Worm (Caenorhabditis elegans) whole organism, L3 larva: ENCODE measurements around the gene vha-8.

Experiments
- R02D3.7 ChIP-seq: fragments of 150-350 bp; optimal IDR thresholded peaks from 2 replicates; lab custom pipeline; 2014; ENCODE audit warnings: missing biosample characterization, missing genetic modification characterization
- ama-1 ChIP-seq: fragments of 150-350 bp; optimal IDR thresholded peaks from 2 replicates; lab custom pipeline; 2018
- ceh-9 ChIP-seq: sonication (generic microtip); optimal IDR thresholded peaks from 2 replicates; lab custom pipeline; 2018; ENCODE audit warnings: missing biosample characterization, missing genetic modification characterization
- egl-5 ChIP-seq: fragments of 150-350 bp; optimal IDR thresholded peaks from 2 replicates; lab custom pipeline; 2017; ENCODE audit warnings: missing biosample characterization, missing genetic modification reagents, missing genetic modification characterization, inconsistent platforms
- elt-1 ChIP-seq: fragments of 150-350 bp; optimal IDR thresholded peaks from 2 replicates; lab custom pipeline; 2014; ENCODE audit warnings: missing biosample characterization, missing genetic modification characterization
- elt-2 ChIP-seq: sonication (generic microtip); optimal IDR thresholded peaks from 2 replicates; lab custom pipeline; 2016; ENCODE audit warnings: missing genetic modification reagents, mild to moderate bottlenecking, missing genetic modification characterization, missing compliant biosample characterization
- elt-3 ChIP-seq, 3 experiments: fragments of 150-350 bp in 1 of 3; sonication (generic microtip) in 2 of 3; optimal IDR thresholded peaks; 2 replicates in 2 of 3; 4 replicates in 1 of 3; lab custom pipeline; 2014 to 2017; ENCODE audit warnings: missing biosample characterization in 3 of 3, missing genetic modification characterization in 3 of 3
- fkh-10 ChIP-seq: sonication (generic microtip); optimal IDR thresholded peaks from 2 replicates; lab custom pipeline; 2017; ENCODE audit warnings: missing biosample characterization, missing genetic modification reagents, missing genetic modification characterization
- fkh-2 ChIP-seq: fragments of 150-350 bp; optimal IDR thresholded peaks from 2 replicates; lab custom pipeline; 2014; ENCODE audit warnings: missing biosample characterization, missing genetic modification reagents, missing genetic modification characterization
- fos-1 ChIP-seq: fragments of 150-350 bp; optimal IDR thresholded peaks from 2 replicates; lab custom pipeline; 2014; ENCODE audit warnings: missing biosample characterization, missing genetic modification characterization
- hmg-11 ChIP-seq: sonication (generic microtip); optimal IDR thresholded peaks from 2 replicates; lab custom pipeline; 2016; ENCODE audit warnings: missing genetic modification characterization, missing compliant biosample characterization
- lin-15B ChIP-seq: fragments of 150-350 bp; optimal IDR thresholded peaks from 2 replicates; lab custom pipeline; 2014; ENCODE audit warnings: missing biosample characterization, missing genetic modification characterization
- lsy-12 ChIP-seq: sonication (generic microtip); optimal IDR thresholded peaks from 2 replicates; lab custom pipeline; 2016; ENCODE audit warnings: mild to moderate bottlenecking, missing genetic modification characterization, missing compliant biosample characterization
- mdl-1 ChIP-seq: fragments of 150-350 bp; optimal IDR thresholded peaks from 2 replicates; lab custom pipeline; 2014; ENCODE audit warnings: missing biosample characterization, missing genetic modification characterization
- mml-1 ChIP-seq: fragments of 150-350 bp; sonication (generic microtip); optimal IDR thresholded peaks from 3 replicates; lab custom pipeline; 2014; ENCODE audit warnings: missing biosample characterization, missing genetic modification characterization
- nfya-1 ChIP-seq: sonication (generic microtip); optimal IDR thresholded peaks from 2 replicates; lab custom pipeline; 2017; ENCODE audit warnings: missing genetic modification characterization, mild to moderate bottlenecking, missing compliant biosample characterization, antibody characterized with exemption, moderate library complexity; ENCODE audit not compliant: insufficient read depth
- nhr-11 ChIP-seq: fragments of 150-350 bp; optimal IDR thresholded peaks from 2 replicates; lab custom pipeline; 2014; ENCODE audit warnings: missing biosample characterization, missing genetic modification characterization
- nhr-12 ChIP-seq: fragments of 150-350 bp; optimal IDR thresholded peaks from 2 replicates; lab custom pipeline; 2014; ENCODE audit warnings: missing biosample characterization, missing genetic modification characterization
- nhr-23 ChIP-seq: fragments of 150-350 bp; optimal IDR thresholded peaks from 2 replicates; lab custom pipeline; 2014; ENCODE audit warnings: missing biosample characterization, missing genetic modification reagents, missing genetic modification characterization
- nhr-237 ChIP-seq: fragments of 150-350 bp; optimal IDR thresholded peaks from 2 replicates; lab custom pipeline; 2014; ENCODE audit warnings: missing biosample characterization, missing genetic modification characterization
- nhr-25 ChIP-seq: sonication (generic microtip); optimal IDR thresholded peaks from 2 replicates; lab custom pipeline; 2017; ENCODE audit warnings: missing biosample characterization, missing genetic modification characterization
- nhr-28 ChIP-seq: fragments of 150-350 bp; optimal IDR thresholded peaks from 2 replicates; lab custom pipeline; 2014; ENCODE audit warnings: missing biosample characterization, missing genetic modification characterization
- nhr-43 ChIP-seq: sonication (generic microtip); optimal IDR thresholded peaks from 2 replicates; lab custom pipeline; 2016; ENCODE audit warnings: mild to moderate bottlenecking, missing genetic modification characterization, missing compliant biosample characterization; ENCODE audit not compliant: poor library complexity, severe bottlenecking
- nhr-67 ChIP-seq: fragments of 150-350 bp; optimal IDR thresholded peaks from 2 replicates; lab custom pipeline; 2014; ENCODE audit warnings: missing biosample characterization, missing genetic modification characterization
- nhr-76 ChIP-seq: fragments of 150-350 bp; sonication (generic microtip); optimal IDR thresholded peaks from 5 replicates; lab custom pipeline; 2014; ENCODE audit warnings: missing biosample characterization, missing genetic modification characterization
- nhr-77 ChIP-seq: fragments of 150-350 bp; optimal IDR thresholded peaks from 2 replicates; lab custom pipeline; 2014; ENCODE audit warnings: missing biosample characterization, missing genetic modification characterization
- pha-4 ChIP-seq: fragments of 150-350 bp; optimal IDR thresholded peaks from 2 replicates; lab custom pipeline; 2014; ENCODE audit warnings: missing biosample characterization, missing genetic modification reagents, missing genetic modification characterization
- pqm-1 ChIP-seq: fragments of 150-350 bp; optimal IDR thresholded peaks from 2 replicates; lab custom pipeline; 2017; ENCODE audit warnings: missing biosample characterization, missing genetic modification characterization, inconsistent platforms
- sea-2 ChIP-seq: fragments of 150-350 bp; sonication (generic microtip); optimal IDR thresholded peaks from 4 replicates; lab custom pipeline; 2014; ENCODE audit warnings: missing biosample characterization, missing genetic modification reagents, missing genetic modification characterization
- snpc-4 ChIP-seq: fragments of 150-350 bp; optimal IDR thresholded peaks from 2 replicates; lab custom pipeline; 2014; ENCODE audit warnings: missing biosample characterization, missing genetic modification characterization
- tbx-2 ChIP-seq: sonication (generic microtip); optimal IDR thresholded peaks from 2 replicates; lab custom pipeline; 2016; ENCODE audit warnings: mild to moderate bottlenecking, missing genetic modification characterization, missing compliant biosample characterization
- unc-39 ChIP-seq: sonication (generic microtip); optimal IDR thresholded peaks from 4 replicates; lab custom pipeline; 2017; ENCODE audit warnings: missing biosample characterization, missing genetic modification characterization
- unc-62 ChIP-seq: fragments of 150-350 bp; sonication (generic microtip); optimal IDR thresholded peaks from 4 replicates; lab custom pipeline; 2014; ENCODE audit warnings: missing biosample characterization, missing genetic modification reagents, missing genetic modification characterization
- zag-1 ChIP-seq: fragments of 150-350 bp; optimal IDR thresholded peaks from 2 replicates; lab custom pipeline; 2014; ENCODE audit warnings: missing biosample characterization, missing genetic modification characterization
- ztf-11 ChIP-seq: fragments of 150-350 bp; optimal IDR thresholded peaks from 2 replicates; lab custom pipeline; 2014; ENCODE audit warnings: missing biosample characterization, missing genetic modification characterization
- ztf-4 ChIP-seq: fragments of 150-350 bp; optimal IDR thresholded peaks from 2 replicates; lab custom pipeline; 2014; ENCODE audit warnings: missing biosample characterization, missing genetic modification characterization

Gene vha-8

DNA sequence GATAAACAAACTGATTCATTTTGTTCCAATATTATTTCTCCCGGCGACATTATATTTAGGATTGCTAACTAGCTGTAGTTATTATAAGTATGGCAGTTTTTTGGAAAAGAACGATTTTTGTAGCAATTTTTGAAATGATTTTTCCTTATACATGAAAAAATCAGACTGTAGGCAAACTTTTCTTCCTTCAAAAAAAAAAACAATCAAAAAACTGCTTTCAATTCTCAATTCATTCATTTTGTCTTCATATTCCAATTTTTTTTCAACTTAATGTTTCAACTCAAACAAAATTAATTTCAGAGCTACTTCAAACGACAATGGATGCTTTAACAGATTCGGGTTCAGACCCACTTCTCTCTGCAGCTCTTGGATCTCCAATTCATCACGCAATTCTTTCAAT, 20.9 kb downstream of the vha-8 start, which contains the start of gene ceh-48:
TSS of gene ceh-48 (plus strand) at position 301 of the 400 bp plus-strand sequence.
- no peak for TF ChIP-seq mdl-1 (tag; lab: Kevin White, UChicago)
- no peak for TF ChIP-seq lsy-12 (tag; lab: Kevin White, UChicago)
- no peak for TF ChIP-seq lin-15B (tag; lab: Kevin White, UChicago)
- no peak for TF ChIP-seq nhr-28 (tag; lab: Kevin White, UChicago)
- no peak for TF ChIP-seq ztf-11 (tag; lab: Kevin White, UChicago)
- TF ChIP-seq nhr-67 (tag; lab: Kevin White, UChicago), result no peak
- TF ChIP-seq fkh-10 (GFP tag; lab: Kevin White, UChicago), result no peak
- no peak for TF ChIP-seq nhr-43 (tag; lab: Kevin White, UChicago)
- TF ChIP-seq nhr-237 (tag; lab: Kevin White, UChicago), result no peak
- TF ChIP-seq nhr-23, result no peak
- no peak for TF ChIP-seq elt-1
- no peak for TF ChIP-seq nfya-1
- TF ChIP-seq fos-1 (tag; lab: Kevin White, UChicago), result no peak
- TF ChIP-seq elt-3 (tag; optimal IDR thresholded peaks at IDR 0.05; lab: Kevin White, UChicago), result no peak
- TF ChIP-seq ztf-4 (tag; lab: Kevin White, UChicago), result no peak
- TF ChIP-seq nhr-77, result no peak
- no peak for TF ChIP-seq pqm-1 (tag; lab: Kevin White, UChicago)
- no peak for TF ChIP-seq R02D3.7 (tag; lab: Kevin White, UChicago)
- TF ChIP-seq ama-1 (lab: Kevin White, UChicago), result no peak
- TF ChIP-seq nhr-76 (tag; lab: Kevin White, UChicago), result no peak

DNA sequence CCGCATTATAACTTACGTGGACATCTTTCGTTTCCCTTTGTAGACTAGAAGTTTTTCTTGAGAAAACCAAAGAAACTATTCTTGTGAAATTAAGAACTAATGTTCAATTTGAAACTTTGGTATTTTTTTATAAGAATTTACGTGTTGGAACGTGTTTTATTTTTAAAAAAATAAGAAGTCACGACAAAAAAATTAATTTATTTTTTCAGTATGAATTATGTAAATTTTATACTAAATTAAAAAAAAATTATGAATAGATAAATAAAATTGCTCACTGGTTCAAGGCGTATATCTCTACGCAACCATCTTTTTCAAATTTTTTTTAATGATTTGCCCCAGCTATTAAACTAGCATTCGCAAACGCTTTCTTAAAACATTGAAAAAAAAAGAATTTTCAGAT, 26.7 kb downstream of the vha-8 start, which contains the start of gene C17H12.5:
TSS of gene C17H12.5 (minus strand) at position 101 of the 400 bp plus-strand sequence.
- TF ChIP-seq pha-4 (tag; lab: Kevin White, UChicago) (no peak), mml-1 (tag; lab: Kevin White, UChicago) (no peak), ama-1 (lab: Kevin White, UChicago) (no peak), egl-5 (tag; lab: Kevin White, UChicago) (no peak), nhr-28 (tag; lab: Kevin White, UChicago) (no peak), fos-1 (tag; lab: Kevin White, UChicago) (no peak), ceh-9 (tag; lab: Kevin White, UChicago) (no peak), zag-1 (tag; lab: Kevin White, UChicago) (no peak), elt-3 (tag; optimal IDR thresholded peaks at IDR 0.05; lab: Kevin White, UChicago) (no peak), pqm-1 (tag; lab: Kevin White, UChicago) (no peak), nhr-67 (tag; lab: Kevin White, UChicago) (no peak), tbx-2 (tag; lab: Kevin White, UChicago) (no peak), nhr-76 (tag; lab: Kevin White, UChicago) (no peak), unc-62 (no peak), nhr-11 (tag; lab: Kevin White, UChicago) (no peak)

DNA sequence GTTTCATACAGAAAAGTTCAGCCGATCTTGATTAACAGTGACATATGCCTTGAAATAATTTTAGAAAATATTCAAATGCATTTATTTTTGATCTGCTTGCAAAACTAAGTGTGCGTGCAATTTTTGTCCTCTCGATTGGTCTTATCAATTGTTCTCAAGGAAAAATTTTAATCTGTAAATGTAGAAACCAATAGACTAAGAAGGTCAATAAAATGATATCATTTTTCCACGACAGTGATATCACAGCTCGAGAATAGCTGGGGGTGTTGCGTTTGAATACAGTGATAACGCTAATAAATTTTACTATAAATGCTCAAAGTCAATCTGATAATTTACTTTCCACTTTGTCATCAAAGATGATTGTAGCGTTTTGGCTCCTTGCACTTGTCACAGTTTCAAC, 27.5 kb downstream of the vha-8 start, which contains the start of gene C17H12.8:
TSS of gene C17H12.8 (plus strand) at position 335 of the 400 bp plus-strand sequence.
- no peak for TF ChIP-seq nhr-12 (tag; lab: Kevin White, UChicago)
- TF ChIP-seq pqm-1 (tag; lab: Kevin White, UChicago), result peak; percentile 55
- TF ChIP-seq elt-2 (tag; lab: Kevin White, UChicago), result peak; percentile 86

DNA sequence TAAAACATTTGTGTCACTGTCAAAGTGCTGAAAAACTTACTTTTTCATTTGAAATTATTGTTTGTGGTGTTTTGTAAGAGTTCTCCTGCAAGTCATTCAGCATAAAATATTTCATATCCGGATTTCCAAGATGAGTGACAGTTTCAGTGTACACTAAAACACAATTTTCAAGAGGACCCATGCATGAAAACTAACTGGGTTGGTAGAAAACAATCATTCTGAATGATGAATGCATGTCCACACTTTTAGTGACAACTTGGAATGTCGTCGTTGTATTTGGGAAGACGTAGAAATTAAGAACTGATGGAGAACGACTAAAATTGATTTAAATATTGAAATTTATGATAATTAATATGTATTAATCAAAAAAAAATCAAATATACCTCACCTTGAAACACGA, 30.8 kb downstream of the vha-8 start:
- TF ChIP-seq unc-62 (no peak), elt-2 (tag; lab: Kevin White, UChicago) (no peak), hmg-11 (tag; lab: Kevin White, UChicago) (no peak), fkh-10 (GFP tag; lab: Kevin White, UChicago) (no peak), lin-15B (tag; lab: Kevin White, UChicago) (no peak), sea-2 (no peak), nhr-77 (no peak), mml-1 (tag; lab: Kevin White, UChicago) (no peak), nhr-43 (tag; lab: Kevin White, UChicago) (no peak), zag-1 (tag; lab: Kevin White, UChicago) (no peak), nhr-23 (no peak), nhr-11 (tag; lab: Kevin White, UChicago) (no peak)

DNA sequence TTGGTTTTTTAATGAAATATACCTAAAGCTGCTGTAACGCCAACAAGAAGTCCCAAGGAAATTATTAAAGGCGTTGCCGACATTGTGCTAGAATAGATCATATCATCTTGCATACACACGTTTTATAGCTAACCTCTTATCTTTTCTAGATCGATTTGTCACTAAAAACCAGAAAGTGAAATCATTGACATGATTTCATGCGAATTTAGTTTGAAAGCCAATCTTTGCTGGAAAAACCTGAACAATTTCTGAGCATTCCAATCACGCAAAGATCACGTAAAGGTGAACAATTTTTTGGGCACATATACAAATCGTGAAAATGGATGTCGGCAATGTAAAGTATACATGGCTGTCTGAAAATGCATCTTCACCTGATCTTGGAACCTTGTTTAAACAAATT, 31.5 kb downstream of the vha-8 start, which contains the start of gene C17H12.6:
TSS of gene C17H12.6 (minus strand) at position 101 of the 400 bp plus-strand sequence.
- no peak for TF ChIP-seq elt-3 (tag; optimal IDR thresholded peaks at IDR 0.05; lab: Kevin White, UChicago)
- no peak for TF ChIP-seq egl-5 (tag; lab: Kevin White, UChicago)
- TF ChIP-seq ceh-9 (tag; lab: Kevin White, UChicago), result no peak
- no peak for TF ChIP-seq fkh-10 (GFP tag; lab: Kevin White, UChicago)
- TF ChIP-seq fkh-2 (tag; lab: Kevin White, UChicago), result no peak
- TF ChIP-seq lin-15B (tag; lab: Kevin White, UChicago), result no peak
- no peak for TF ChIP-seq nhr-25 (tag; lab: Kevin White, UChicago)
- no peak for TF ChIP-seq R02D3.7 (tag; lab: Kevin White, UChicago)
- no peak for TF ChIP-seq pha-4 (tag; lab: Kevin White, UChicago)
- TF ChIP-seq nhr-28 (tag; lab: Kevin White, UChicago), result no peak
- no peak for TF ChIP-seq snpc-4
- TF ChIP-seq zag-1 (tag; lab: Kevin White, UChicago), result no peak
- no peak for TF ChIP-seq unc-39
